Worm (Caenorhabditis elegans): ENCODE measurements around the gene lis-1.
"Not testable (repeated sequence)": the region's sequence is repeated elsewhere in the genome, so short reads cannot be mapped to it uniquely, and the experiment has no call there.

lis-1 gene

DNA sequence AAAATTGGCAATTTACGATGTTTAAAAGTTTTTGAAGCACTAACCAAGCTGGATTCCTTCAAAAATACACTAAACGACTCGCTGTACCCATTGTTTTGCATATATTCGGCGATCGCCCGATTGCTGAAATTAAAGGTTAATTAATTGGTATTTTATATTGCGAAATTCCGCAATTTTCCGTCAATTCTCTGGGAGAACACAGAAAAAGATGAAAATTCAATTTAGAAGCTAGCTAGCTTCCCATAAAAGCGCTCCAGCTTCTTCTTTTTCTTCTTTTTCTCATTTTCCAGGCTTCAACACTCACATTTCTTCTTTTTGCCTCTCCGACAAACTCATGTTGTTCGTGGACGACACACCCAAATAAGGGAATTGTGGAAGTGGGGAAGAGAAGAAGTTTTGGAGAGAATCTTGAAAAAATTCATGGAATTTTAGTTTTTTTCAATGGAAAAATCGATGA lies at the start of gene lis-1:
Gene lis-1 (minus strand): TSS at position 407 of the 457 bp plus-strand sequence.
- no peak for TF ChIP-seq unc-62 (GFP tag; optimal IDR thresholded peaks at IDR 0.05)

DNA sequence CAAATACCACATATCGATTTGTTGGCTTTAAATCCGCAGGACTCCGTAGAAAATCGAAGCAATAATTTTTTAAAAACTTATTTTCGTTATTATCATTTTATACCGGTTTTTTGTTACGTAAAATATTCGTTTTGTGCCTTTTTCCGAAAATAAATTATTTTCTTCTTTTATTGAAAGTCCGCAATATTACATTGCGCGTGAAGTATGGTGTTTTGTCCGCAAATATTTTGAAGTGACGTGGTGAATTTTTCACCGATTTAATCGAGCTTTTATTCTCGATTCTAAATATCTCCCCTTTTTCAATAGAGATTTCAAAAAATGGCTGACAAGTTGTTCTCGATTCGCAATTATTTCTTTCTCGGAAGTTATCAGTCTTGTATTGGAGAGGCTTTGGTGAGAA lies 49.5 kb upstream of the lis-1 start, which contains the start of gene cope-1:
Gene cope-1 (plus strand): TSS at position 229 of the 400 bp plus-strand sequence.
- no peak for TF ChIP-seq unc-62 (GFP tag; optimal IDR thresholded peaks at IDR 0.05)

DNA sequence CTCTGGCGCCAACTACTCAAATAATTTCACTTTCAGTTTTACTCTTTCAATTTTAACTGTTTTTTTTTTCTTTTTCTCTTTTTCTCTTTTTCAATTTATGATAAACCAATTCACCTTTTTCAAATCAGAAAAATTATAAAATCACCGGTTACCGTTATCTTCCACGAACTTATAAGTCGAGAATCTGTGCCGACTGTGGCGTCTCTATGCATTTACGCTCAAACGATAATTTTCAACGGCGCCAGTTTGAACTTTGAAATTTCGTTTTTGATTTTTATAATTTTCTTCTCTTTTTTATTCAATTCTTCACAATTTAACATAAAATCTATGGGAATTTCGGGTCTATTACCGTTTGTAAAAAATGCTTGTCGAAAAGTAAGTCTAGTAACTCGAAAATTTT lies 46.9 kb upstream of the lis-1 start, which contains the start of gene exo-1:
Gene exo-1 (plus strand): TSS at position 101 of the 400 bp plus-strand sequence.
- no peak for TF ChIP-seq unc-62 (GFP tag; optimal IDR thresholded peaks at IDR 0.05)

DNA sequence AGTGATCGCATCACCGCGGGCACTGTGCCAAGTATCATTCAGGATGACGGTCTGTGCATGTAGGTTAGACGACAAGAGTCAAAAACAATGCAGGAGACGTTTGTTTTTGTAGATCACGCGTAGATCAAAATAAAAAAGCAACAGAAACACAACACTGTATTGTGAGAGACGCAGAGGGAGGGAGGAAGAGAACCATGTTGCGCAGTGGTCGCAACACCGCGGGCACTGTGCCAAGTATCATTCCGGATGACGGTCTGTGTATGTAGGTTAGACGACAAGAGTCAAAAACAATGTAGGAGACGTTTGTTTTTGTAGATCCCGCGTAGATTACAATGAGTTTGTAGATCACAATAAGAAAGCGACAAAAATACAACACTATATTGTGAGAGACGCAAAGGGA lies 42.5 kb upstream of the lis-1 start:
- TF ChIP-seq unc-62 (GFP tag; optimal IDR thresholded peaks at IDR 0.05): no peak

DNA sequence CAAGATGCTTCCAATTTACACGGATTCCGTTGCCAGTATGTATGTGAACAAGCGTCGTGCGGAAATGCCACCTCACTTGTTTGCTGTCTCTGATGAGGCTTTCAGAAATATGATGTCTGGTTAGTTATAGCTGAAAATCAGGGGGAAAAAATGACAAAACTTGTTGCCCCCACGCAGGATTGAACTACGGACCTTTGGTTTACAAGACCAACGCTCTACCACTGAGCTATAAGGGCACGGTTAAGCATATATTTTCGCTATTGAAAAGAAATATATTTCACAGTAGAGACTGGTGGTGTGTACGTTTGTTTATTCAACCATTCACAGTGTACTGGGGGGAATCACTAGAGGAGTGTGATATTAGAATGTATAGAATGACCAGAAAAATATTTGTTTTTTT lies 34.7 kb upstream of the lis-1 start:
- TF ChIP-seq unc-62 (GFP tag; optimal IDR thresholded peaks at IDR 0.05): no peak

DNA sequence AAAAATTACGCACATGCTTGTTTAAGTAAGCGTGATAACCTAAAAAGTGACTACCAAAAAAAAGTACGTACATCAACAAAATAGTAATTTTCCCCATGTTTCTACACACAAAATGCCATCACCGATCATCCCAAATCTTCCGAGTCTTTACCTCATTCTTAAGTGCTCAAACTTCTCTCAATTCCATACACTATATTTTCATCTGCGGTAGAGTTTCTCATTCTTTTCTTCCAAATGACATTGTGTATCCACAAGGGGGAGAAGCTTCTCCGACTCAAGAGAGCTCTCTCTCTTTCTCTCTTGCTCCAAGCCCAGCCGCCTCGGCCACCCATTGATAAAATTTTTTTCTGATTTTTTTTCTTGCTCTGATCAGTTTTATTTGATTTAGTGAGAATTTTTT lies 33.0 kb upstream of the lis-1 start, which contains the start of gene myo-6:
Gene myo-6 (plus strand): TSS at position 301 of the 400 bp plus-strand sequence.
- no peak for TF ChIP-seq unc-62 (GFP tag; optimal IDR thresholded peaks at IDR 0.05)

DNA sequence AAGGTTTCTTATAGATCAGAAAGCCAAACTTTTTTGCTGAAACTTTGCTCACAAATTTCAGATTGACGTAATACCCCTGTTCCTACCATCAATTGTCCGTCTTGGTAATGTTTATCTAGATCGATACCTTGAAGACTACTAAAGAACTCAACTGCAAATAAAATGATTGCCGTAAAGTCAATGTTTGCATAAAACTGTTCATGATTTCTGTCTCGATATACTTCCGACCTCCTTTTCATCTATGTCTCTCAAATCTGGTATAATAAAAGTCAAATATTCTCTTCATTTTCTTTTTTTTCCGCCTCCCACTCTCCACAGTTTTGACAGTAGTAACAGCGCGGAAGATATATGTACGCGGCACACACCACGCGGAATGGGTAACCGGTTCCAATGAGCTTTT lies 29.0 kb upstream of the lis-1 start, which contains the start of gene nas-1:
Gene nas-1 (plus strand): TSS at position 301 of the 400 bp plus-strand sequence.
- TF ChIP-seq unc-62 (GFP tag; optimal IDR thresholded peaks at IDR 0.05): no peak

DNA sequence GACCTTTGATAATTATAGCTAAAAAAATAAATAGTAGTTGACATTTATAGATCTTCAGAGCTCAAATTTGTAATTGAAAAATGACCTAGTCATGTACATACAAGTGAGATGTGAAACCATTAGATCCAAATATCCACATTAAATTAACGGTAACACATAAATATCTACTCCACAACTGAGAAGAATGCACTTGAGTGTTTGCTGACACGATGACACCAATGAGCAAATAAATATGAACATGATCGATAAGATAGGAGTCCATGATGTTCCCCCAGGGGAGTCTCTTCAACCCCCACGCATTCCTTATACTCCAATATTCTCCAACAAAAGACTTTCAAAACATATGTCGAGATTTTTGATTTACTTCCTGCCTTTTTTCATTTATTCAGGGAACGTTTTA lies 27.9 kb upstream of the lis-1 start, which contains the start of gene ttr-52:
Gene ttr-52 (plus strand): TSS at position 301 of the 400 bp plus-strand sequence.
- no peak for TF ChIP-seq unc-62 (GFP tag; optimal IDR thresholded peaks at IDR 0.05)

DNA sequence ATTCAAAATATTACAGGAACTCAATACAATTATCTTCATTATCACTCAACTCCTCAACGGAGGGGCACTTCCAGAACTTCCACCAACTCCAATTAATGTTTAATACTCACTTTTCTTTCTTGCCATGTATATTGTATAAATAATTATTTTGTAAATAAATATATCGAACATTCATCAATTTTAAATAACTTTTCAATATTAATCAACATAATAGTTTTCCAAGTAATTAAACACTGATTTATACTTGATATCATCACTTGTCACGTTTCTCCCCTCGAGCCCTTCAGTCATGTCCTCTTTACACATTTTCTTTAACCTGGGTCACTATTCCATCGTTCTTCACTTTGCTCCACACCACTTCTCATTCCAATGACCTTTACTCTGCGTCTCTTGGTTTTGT lies 26.4 kb upstream of the lis-1 start, which contains the start of gene mig-18:
Gene mig-18 (plus strand): TSS at position 301 of the 400 bp plus-strand sequence.
- TF ChIP-seq unc-62 (GFP tag; optimal IDR thresholded peaks at IDR 0.05): no peak

DNA sequence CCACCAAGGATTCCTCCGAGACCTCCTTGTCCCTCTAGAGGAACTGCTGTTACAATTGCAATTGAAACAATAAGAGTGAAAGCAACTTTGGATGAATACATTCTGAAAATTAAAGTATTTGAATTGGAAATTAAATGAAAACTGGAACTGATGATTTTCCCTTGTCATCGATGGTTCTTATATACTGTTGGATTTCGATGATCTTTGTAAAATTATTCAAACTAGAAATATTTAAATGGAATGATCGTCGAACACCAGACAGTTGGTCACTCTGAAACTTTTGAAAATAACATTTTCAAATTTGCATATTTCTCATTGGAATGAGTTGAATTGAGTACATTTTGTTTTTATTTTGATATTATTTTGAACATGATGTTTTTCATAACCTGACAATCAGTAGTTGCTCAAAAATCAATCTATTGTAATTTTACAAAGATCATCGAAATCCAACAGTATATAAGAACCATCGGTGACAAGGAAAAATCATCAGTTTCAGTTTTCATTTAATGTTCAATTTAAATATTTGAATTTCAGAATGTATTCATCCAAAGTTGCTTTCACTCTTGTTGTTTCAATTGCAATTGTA lies 25.3 kb upstream of the lis-1 start, which contains the start of the genes srlf-9 and srlf-10:
Gene srlf-9 (minus strand): TSS at position 101 of the 586 bp plus-strand sequence.
Gene srlf-10 (plus strand): TSS at position 536 of the 586 bp plus-strand sequence.
- not testable (repeated sequence) for TF ChIP-seq unc-62 (GFP tag; optimal IDR thresholded peaks at IDR 0.05)

DNA sequence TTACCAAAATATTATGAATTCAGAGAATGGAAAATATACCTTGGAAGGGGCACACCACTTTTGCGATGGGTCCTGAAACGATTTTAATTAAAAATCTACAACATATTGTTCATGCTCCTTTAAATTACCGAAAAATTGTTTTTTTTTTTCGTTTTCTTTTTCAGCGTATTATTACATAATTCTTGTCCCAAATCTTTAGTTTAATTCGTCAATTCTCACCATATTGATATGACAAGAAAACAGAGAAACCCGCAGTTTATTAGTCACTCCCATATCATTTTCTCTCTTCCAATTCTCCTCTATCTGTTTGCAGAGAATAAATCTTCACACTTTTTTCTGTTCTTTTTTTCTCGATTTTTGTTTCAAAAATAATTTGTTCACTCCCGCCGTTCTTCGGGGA lies 18.8 kb upstream of the lis-1 start, which contains the start of gene F11F1.1:
Gene F11F1.1 (plus strand): TSS at position 301 of the 400 bp plus-strand sequence.
- TF ChIP-seq unc-62 (GFP tag; optimal IDR thresholded peaks at IDR 0.05): no peak

DNA sequence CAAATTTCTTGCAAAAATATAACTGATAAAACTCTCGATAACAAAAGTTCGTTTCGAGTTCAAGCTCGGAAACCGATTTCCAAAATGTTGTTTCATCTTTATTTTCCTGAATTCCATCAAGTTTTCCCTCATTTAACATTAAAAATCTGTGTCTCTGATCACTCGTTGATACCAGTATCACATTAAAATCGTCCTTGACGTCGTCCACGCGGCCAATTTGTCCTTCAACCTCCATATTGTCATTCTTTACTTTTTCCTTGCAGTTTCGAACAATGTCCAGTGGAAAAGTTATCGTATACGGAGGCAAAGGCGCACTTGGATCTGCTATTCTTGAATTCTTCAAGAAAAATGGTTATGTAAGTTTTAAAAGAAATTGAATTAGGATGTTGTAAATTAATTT lies 17.1 kb upstream of the lis-1 start, which contains the start of gene qdpr-1:
Gene qdpr-1 (plus strand): TSS at position 264 of the 400 bp plus-strand sequence.
- no peak for TF ChIP-seq unc-62 (GFP tag; optimal IDR thresholded peaks at IDR 0.05)

DNA sequence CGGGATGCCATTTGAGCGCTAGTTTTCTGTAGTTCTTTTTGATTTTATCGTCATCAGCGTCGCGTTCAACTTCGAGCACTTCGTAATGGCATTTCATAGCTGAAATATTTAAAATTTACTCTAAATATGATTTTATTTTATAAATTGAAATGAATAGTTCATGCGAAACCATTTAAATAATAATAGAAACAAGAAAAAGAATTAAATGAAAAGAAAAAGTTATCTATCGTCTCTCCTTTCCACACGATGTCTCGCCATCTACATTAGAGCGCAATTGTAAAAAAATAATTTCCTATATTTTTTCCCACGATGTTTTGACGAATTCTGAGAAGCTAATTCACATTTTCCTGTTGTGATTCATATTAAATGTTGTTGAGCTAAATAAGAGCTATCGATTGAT lies 16.7 kb upstream of the lis-1 start, which contains the start of gene dnj-17:
Gene dnj-17 (minus strand): TSS at position 101 of the 400 bp plus-strand sequence.
- TF ChIP-seq unc-62 (GFP tag; optimal IDR thresholded peaks at IDR 0.05): no peak

DNA sequence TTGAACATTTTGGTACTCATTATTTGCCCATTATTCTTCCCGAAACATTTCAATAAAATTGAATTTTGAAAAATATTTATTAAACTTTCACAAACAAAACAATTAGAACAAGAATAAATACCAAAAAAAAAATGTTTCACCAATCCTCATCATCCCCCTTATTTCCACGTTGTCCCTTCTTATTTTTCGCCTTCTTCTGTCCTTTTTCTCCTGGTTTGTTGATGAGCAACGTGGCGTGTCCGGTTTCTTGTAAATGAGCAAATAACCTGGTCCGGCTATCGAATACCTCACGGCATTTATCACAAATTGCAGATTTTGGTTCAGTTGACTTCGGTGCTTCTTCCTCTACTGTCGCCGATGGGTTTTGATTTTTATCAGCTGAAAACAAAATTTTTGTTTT lies 14.3 kb upstream of the lis-1 start:
- TF ChIP-seq unc-62 (GFP tag; optimal IDR thresholded peaks at IDR 0.05): no peak

DNA sequence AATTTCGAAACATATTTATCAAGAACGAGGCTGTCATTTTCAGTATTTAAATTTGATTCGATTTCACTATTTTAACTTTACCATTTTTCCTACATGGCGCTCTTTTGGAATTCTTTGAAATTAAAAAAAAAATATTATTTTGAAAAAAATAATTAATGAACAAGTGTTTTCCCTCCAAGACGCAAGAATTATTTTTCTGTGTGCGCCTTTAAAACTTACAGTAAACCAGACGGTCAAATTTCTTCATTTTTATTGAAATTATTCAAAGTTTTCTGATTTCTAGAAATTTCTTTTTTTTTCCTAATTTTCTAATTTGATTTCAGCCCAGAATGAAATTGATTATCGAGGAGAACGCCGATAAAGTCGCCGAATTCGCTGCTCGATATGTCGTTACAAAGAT lies 12.6 kb upstream of the lis-1 start, which contains the start of gene T03F6.3:
Gene T03F6.3 (plus strand): TSS at position 318 of the 400 bp plus-strand sequence.
- no peak for TF ChIP-seq unc-62 (GFP tag; optimal IDR thresholded peaks at IDR 0.05)

DNA sequence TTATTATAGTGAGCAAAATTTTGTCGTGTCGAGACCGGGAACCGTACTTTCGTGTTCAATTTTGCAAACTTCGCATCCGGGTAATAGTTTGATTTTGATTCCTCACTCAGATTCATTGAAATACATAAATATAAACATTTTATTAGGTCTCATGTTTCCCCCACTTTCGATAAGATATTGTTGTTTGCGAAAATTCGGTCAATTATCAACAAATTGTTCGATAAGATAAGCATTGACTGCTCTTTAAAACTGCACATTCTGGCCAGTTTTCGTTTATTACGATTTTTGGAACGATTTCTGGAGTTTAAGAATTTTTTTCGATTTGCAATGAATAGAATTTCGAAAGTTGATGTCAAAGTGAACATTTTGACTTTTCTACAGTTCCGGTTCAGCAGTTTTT lies 12.1 kb upstream of the lis-1 start:
- TF ChIP-seq unc-62 (GFP tag; optimal IDR thresholded peaks at IDR 0.05): no peak

DNA sequence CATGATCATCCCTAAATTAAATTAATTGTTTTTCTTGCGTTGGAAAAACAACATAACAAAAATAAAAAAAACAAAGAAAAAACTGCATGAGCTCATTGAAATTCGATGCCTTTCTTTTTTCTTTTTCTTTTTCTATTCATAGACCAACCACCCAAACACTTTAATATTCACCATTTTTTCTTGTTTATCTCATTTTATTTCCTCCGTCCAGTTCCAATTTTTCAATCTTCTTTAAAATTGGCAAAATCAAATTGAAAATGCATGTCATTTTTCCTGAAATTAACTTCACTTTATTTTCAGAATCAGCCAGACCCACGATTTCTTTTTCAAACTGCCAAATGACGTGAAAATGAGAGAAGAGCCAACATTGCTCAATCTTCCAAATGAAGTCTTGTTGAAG lies 9.3 kb upstream of the lis-1 start, which contains the start of gene T03F6.4:
Gene T03F6.4 (plus strand): TSS at position 301 of the 400 bp plus-strand sequence.
- TF ChIP-seq unc-62 (GFP tag; optimal IDR thresholded peaks at IDR 0.05): no peak
